Fruit fly (Drosophila melanogaster) S2 (cell line): ENCODE data around the gene LpR1.

Experiments used
- CG8478 ChIP-seq: fragments of >200 bp; optimal IDR thresholded peaks from 2 replicates; lab custom pipeline; 2018
- CTCF ChIP-seq, 2 experiments: fragments of >200 bp; optimal IDR thresholded peaks; 2 replicates each; lab custom pipeline; 2018

LpR1 gene

dm6 chr3R:25763005-25763404, at the start of gene LpR1:
Gene LpR1, minus strand, starts transcription at chr3R:25763105.
- TF ChIP-seq CTCF (optimal IDR thresholded peaks at IDR 0.05; lab: Kevin White, UChicago), result no peak
- no peak for TF ChIP-seq CG8478 (lab: Kevin White, UChicago)

- TF ChIP-seq CG8478 (lab: Kevin White, UChicago) (no peak), CTCF (optimal IDR thresholded peaks at IDR 0.05; lab: Kevin White, UChicago) (no peak)
Measured at dm6 chr3R:25811611-25812010, 48.7 kb upstream of the LpR1 start, which contains the start of the genes Acam and CG17770. Gene Acam, plus strand, starts transcription at chr3R:25811911. Gene CG17770, plus strand, starts transcription at chr3R:25811911.

DNA sequence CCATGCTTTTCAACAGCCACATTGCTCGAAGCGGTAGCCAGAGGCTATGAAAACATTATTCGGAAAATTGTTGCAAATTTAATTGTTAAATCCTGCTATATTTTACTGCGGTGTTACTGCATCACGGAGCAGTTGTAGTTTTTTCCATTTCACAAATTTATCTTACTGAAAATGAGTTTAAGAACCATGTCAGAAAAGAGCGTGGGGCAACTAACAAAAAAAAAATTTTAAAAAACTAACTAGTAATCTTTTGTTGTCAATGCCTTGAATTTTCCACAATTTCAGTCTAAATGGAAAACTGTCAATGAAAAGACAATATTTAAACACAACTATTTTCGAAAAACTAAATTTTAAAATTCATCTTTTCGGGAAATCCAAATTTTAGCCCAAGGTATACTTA, 47.9 kb upstream of the LpR1 start, which contains the start of gene CG5024:
Gene CG5024 (plus strand): TSS at position 301 of the 400 bp plus-strand sequence.
- no peak for TF ChIP-seq CTCF (optimal IDR thresholded peaks at IDR 0.05; lab: Kevin White, UChicago)

DNA sequence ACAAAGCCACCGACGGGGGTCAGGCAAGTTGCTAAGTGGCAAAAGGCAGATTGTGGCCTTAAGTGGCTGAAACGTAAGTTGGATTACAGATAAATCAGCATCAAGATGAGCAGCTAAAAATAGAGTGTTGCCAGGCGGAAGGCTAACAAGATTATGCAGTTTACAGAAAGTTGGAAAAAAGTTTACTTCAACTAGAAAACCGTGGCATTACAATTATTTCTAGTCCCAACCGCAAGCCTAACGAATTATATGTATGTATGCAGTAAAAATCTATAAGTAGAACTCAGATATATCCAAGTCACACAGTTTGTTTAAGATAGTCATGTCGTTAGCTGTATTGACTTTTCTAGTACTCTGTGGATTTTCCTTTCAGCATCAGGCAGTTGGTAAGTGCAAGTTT, 43.2 kb upstream of the LpR1 start, which contains the start of gene BG642167:
Gene BG642167 (plus strand): TSS at position 301 of the 400 bp plus-strand sequence.
- no peak for TF ChIP-seq CG8478 (lab: Kevin White, UChicago)
- TF ChIP-seq CTCF (optimal IDR thresholded peaks at IDR 0.05; lab: Kevin White, UChicago), result no peak

DNA sequence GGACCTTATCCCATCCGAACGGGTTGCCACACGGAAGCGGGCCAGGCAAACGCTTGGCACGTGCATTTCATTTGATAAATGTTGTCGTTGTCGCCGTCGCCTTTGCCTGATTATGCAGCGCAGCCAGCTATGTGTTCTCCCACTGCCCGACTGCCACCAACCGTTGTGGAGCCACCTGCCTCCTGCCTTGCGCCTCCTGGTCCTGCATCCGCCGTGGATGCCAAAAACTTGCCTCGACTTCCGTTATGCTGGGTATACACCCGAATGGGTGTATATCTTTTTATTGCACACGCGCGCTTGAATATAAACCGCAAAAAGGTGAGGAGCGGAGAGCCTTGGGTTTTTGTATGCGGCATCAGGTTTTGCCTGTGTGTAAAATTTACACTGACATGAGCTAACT, 28.9 kb upstream of the LpR1 start:
- TF ChIP-seq CG8478 (lab: Kevin White, UChicago) (no peak), CTCF (optimal IDR thresholded peaks at IDR 0.05; lab: Kevin White, UChicago) (no peak)

- TF ChIP-seq CTCF (optimal IDR thresholded peaks at IDR 0.05; lab: Kevin White, UChicago) (no peak), CG8478 (lab: Kevin White, UChicago) (no peak)
Measured at dm6 chr3R:25790371-25790770, 27.5 kb upstream of the LpR1 start, which contains the start of gene CG31093. Gene CG31093, minus strand, starts transcription at chr3R:25790471.

DNA sequence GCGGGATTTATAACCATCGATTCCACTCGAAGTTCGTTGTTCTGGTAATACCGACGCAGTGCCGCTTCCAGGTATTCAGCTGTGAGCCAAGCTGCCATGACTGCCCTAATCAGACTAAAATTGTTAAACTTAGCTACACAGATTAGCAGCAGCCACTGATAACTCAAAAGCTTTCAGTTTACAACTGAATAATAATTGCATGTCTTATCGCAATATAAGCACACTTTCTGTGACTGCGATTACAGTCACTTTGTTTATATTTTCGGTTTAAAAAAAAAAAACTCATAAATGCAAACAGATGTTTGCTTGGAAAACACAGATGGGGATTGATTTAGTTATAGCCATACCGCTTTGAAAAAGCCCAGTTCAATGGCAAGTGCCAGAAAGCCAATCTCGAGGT, 26.4 kb upstream of the LpR1 start, which contains the start of gene CG31380:
Gene CG31380 (minus strand): TSS at position 101 of the 400 bp plus-strand sequence.
- TF ChIP-seq CTCF (optimal IDR thresholded peaks at IDR 0.05; lab: Kevin White, UChicago) (no peak), CG8478 (lab: Kevin White, UChicago) (no peak)

DNA sequence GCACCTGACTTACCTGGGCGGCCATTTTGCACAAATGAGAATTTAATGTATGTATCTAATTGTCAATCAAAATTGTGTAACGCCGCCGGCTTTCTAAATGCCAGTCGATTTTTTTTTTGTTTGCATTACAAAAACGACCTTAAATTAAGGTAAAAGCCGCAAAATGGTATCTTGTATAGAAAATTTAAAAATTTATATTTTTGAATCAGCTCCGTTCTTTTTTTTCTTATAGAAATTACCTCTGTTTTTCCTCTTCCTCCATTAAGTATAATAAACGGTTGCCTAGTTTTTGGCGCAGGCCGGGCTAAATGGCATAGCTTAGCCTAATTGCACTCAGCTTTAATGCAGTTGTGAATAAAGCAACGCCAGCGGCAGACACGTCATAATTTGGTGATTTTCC, 24.3 kb upstream of the LpR1 start, which contains the start of gene CG4960:
Gene CG4960 (minus strand): TSS at position 101 of the 400 bp plus-strand sequence.
- TF ChIP-seq CG8478 (lab: Kevin White, UChicago), result no peak
- TF ChIP-seq CTCF (optimal IDR thresholded peaks at IDR 0.05; lab: Kevin White, UChicago), result no peak

DNA sequence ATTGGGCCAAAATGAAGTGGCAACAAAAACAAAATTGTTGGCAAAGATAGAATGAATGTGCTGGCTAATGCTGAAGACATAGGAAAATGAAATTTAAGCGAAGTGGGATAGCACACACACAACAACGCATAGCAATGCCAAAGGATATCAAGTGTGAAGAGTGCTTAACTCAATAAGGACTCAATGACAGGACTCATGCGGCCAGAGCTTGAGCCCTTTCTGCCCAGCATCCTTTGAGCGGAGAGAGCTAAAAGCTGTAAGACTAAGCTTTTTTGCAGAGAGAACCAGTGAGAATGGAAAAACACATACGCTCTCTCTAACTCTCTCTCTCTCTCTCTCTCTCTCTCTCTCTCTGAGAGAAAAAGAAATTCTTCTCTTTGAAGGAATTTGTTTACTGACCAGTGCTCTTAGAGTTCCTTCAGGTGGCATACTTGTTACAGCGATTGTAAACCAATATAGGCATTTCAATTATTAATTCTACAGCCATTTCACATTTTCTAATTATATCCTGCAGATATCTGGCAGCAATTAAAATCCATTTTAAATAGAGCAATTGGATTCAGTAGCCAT, 20.0 kb upstream of the LpR1 start:
- TF ChIP-seq CTCF (optimal IDR thresholded peaks at IDR 0.05; lab: Kevin White, UChicago) (no peak), CG8478 (lab: Kevin White, UChicago) (no peak)

dm6 chr3R:25778205-25778604, 15.3 kb upstream of the LpR1 start, which contains the start of gene CG4956:
Gene CG4956, minus strand, starts transcription at chr3R:25778305.
- TF ChIP-seq CG8478 (lab: Kevin White, UChicago) (no peak), CTCF (optimal IDR thresholded peaks at IDR 0.05; lab: Kevin White, UChicago) (no peak)

DNA sequence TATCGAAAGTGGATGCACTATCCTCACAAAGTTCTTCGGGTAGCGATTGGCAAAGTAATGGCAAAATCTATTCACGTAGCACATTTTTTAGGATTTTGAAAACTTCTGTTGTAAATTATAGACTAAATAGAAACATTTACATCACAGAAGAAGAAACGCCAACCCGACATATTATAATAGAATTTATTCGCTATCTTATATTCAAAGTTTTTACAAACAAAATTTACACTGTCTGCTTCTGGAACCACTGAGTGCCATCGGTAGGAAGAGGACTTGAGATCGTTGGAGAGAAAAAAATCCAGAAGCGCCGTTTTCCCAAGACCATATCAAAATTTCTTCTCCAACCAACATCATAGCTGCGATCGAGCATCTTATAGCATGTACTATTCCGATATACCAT, 14.2 kb upstream of the LpR1 start, which contains the start of gene CG17195:
Gene CG17195 (minus strand): TSS at position 101 of the 400 bp plus-strand sequence.
- TF ChIP-seq CG8478 (lab: Kevin White, UChicago) (no peak), CTCF (optimal IDR thresholded peaks at IDR 0.05; lab: Kevin White, UChicago) (no peak)

DNA sequence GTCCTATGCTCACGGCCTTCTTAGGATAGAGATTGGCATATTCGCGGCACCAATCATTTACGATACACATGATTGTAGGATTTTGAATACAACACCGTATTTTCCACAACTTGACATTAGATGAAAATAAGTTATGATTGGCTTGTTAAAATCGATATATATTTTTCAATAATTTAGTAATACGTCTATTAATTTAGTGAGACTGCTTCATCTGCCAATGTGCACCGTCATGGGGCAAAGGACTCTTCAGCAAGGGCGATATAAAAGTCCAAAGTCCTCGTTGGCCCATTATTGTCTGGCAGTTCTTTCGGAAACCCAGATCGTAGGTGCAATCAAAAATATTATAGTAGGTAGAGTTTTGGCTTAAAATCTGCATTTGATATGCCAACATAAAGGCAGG, 13.2 kb upstream of the LpR1 start, which contains the start of gene CG17196:
Gene CG17196 (minus strand): TSS at position 101 of the 400 bp plus-strand sequence.
- TF ChIP-seq CTCF (optimal IDR thresholded peaks at IDR 0.05; lab: Kevin White, UChicago) (no peak), CG8478 (lab: Kevin White, UChicago) (no peak)

DNA sequence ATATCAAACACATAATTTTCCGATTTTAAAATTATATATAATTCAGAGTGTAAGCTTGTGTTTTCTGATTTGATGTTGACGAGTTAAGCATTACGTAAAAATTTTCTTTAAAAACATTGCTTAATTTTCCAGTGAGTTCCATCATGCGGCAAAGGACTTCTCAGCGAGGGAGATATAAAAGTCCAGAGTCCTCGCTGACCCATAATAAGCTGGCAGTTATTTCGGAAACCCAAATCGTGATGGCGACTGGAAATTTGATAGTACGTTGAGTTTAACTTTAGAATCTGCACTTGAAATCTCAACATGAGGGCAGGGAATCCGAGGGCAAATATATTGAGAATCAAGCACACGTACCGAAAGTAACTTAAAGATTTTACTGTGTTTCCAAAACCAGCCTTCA, 12.4 kb upstream of the LpR1 start, which contains the start of the genes CG17197 and CG17198:
Gene CG17197 (minus strand): TSS at position 101 of the 400 bp plus-strand sequence.
Gene CG17198 (minus strand): TSS at position 101 of the 400 bp plus-strand sequence.
- no peak for TF ChIP-seq CTCF (optimal IDR thresholded peaks at IDR 0.05; lab: Kevin White, UChicago)
- TF ChIP-seq CG8478 (lab: Kevin White, UChicago), result no peak

DNA sequence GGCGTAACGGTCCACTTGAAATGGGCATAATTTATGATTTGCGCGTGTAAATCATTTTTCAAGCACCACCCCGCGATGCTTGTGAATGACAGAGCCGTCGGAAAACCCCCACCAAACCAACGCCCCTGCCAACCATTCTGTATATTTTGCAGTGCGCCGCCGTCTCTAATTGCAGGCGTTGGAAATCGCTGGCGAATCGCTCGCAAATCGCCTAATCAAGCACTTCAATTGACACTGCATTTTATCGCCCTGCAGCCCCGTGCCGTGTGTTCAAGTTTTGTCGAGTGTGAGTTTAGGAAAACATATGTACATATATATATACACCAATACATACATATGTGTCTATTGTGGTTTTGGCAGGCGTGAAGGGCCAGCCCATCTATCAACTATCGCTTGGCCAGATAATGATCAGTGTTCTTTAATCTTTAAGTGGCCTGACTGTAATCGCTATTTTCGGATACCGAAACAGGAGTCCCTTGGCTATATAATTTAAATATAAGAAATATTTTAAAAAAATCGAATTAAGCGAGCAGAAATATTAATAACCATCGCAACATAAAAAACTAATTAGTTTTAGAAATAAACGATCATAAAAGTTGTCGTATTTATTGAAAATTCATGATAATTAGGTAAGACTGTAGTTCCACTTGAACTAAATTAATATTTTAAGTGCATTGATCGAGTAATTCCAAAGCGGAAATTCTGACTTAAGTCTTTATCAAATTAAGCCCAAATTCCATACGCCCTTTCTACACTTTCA, 720 bp downstream of the LpR1 start:
- no peak for TF ChIP-seq CTCF (optimal IDR thresholded peaks at IDR 0.05; lab: Kevin White, UChicago)

dm6 chr3R:25760190-25760589, 2.7 kb downstream of the LpR1 start:
- TF ChIP-seq CTCF (optimal IDR thresholded peaks at IDR 0.05; lab: Kevin White, UChicago) (no peak), CG8478 (lab: Kevin White, UChicago) (no peak)
